Worm (Caenorhabditis elegans) whole organism, L3 larva: ENCODE measurements around the gene T06E8.8.

ENCODE experiments used
- ZK546.5 ChIP-seq: sonication (generic microtip); optimal IDR thresholded peaks from 2 replicates; lab custom pipeline; 2017; ENCODE audit warnings: missing biosample characterization, missing genetic modification characterization
- aly-2 ChIP-seq: fragments of 150-350 bp; optimal IDR thresholded peaks from 2 replicates; lab custom pipeline; 2014; ENCODE audit warnings: missing biosample characterization, missing genetic modification characterization
- ama-1 ChIP-seq: fragments of 150-350 bp; optimal IDR thresholded peaks from 2 replicates; lab custom pipeline; 2018
- ceh-16 ChIP-seq: sonication (generic microtip); optimal IDR thresholded peaks from 2 replicates; lab custom pipeline; 2017; ENCODE audit warnings: missing biosample characterization, missing genetic modification characterization
- ceh-82 ChIP-seq: fragments of 150-350 bp; optimal IDR thresholded peaks from 2 replicates; lab custom pipeline; 2014; ENCODE audit warnings: missing biosample characterization, missing genetic modification characterization
- egl-27 ChIP-seq: sonication (generic microtip); optimal IDR thresholded peaks from 4 replicates; lab custom pipeline; 2017; ENCODE audit warnings: missing biosample characterization, missing genetic modification reagents, missing genetic modification characterization
- egl-5 ChIP-seq: fragments of 150-350 bp; optimal IDR thresholded peaks from 2 replicates; lab custom pipeline; 2017; ENCODE audit warnings: missing biosample characterization, missing genetic modification reagents, missing genetic modification characterization, inconsistent platforms
- elt-1 ChIP-seq: fragments of 150-350 bp; optimal IDR thresholded peaks from 2 replicates; lab custom pipeline; 2014; ENCODE audit warnings: missing biosample characterization, missing genetic modification characterization
- elt-2 ChIP-seq: sonication (generic microtip); optimal IDR thresholded peaks from 2 replicates; lab custom pipeline; 2016; ENCODE audit warnings: missing genetic modification reagents, mild to moderate bottlenecking, missing genetic modification characterization, missing compliant biosample characterization
- elt-3 ChIP-seq, 3 experiments: fragments of 150-350 bp in 1 of 3; sonication (generic microtip) in 2 of 3; optimal IDR thresholded peaks; 2 replicates in 2 of 3; 4 replicates in 1 of 3; lab custom pipeline; 2014 to 2017; ENCODE audit warnings: missing biosample characterization in 3 of 3, missing genetic modification characterization in 3 of 3
- eor-1 ChIP-seq, 2 experiments: fragments of 150-350 bp; optimal IDR thresholded peaks; 2 replicates each; lab custom pipeline; 2014 to 2018; ENCODE audit warnings: missing biosample characterization in 2 of 2, missing genetic modification characterization in 2 of 2
- fkh-10 ChIP-seq: sonication (generic microtip); optimal IDR thresholded peaks from 2 replicates; lab custom pipeline; 2017; ENCODE audit warnings: missing biosample characterization, missing genetic modification reagents, missing genetic modification characterization
- fkh-2 ChIP-seq: fragments of 150-350 bp; optimal IDR thresholded peaks from 2 replicates; lab custom pipeline; 2014; ENCODE audit warnings: missing biosample characterization, missing genetic modification reagents, missing genetic modification characterization
- fos-1 ChIP-seq: fragments of 150-350 bp; optimal IDR thresholded peaks from 2 replicates; lab custom pipeline; 2014; ENCODE audit warnings: missing biosample characterization, missing genetic modification characterization
- hmg-11 ChIP-seq: sonication (generic microtip); optimal IDR thresholded peaks from 2 replicates; lab custom pipeline; 2016; ENCODE audit warnings: missing genetic modification characterization, missing compliant biosample characterization
- lin-15B ChIP-seq: fragments of 150-350 bp; optimal IDR thresholded peaks from 2 replicates; lab custom pipeline; 2014; ENCODE audit warnings: missing biosample characterization, missing genetic modification characterization
- lin-39 ChIP-seq: fragments of 150-350 bp; optimal IDR thresholded peaks from 2 replicates; lab custom pipeline; 2018; ENCODE audit warnings: missing biosample characterization, missing genetic modification reagents, missing genetic modification characterization
- mdl-1 ChIP-seq: fragments of 150-350 bp; optimal IDR thresholded peaks from 2 replicates; lab custom pipeline; 2014; ENCODE audit warnings: missing biosample characterization, missing genetic modification characterization
- nfya-1 ChIP-seq: sonication (generic microtip); optimal IDR thresholded peaks from 2 replicates; lab custom pipeline; 2017; ENCODE audit warnings: missing genetic modification characterization, mild to moderate bottlenecking, missing compliant biosample characterization, antibody characterized with exemption, moderate library complexity; ENCODE audit not compliant: insufficient read depth
- nhr-11 ChIP-seq: fragments of 150-350 bp; optimal IDR thresholded peaks from 2 replicates; lab custom pipeline; 2014; ENCODE audit warnings: missing biosample characterization, missing genetic modification characterization
- nhr-23 ChIP-seq: fragments of 150-350 bp; optimal IDR thresholded peaks from 2 replicates; lab custom pipeline; 2014; ENCODE audit warnings: missing biosample characterization, missing genetic modification reagents, missing genetic modification characterization
- nhr-25 ChIP-seq: sonication (generic microtip); optimal IDR thresholded peaks from 2 replicates; lab custom pipeline; 2017; ENCODE audit warnings: missing biosample characterization, missing genetic modification characterization
- nhr-28 ChIP-seq: fragments of 150-350 bp; optimal IDR thresholded peaks from 2 replicates; lab custom pipeline; 2014; ENCODE audit warnings: missing biosample characterization, missing genetic modification characterization
- nhr-43 ChIP-seq: sonication (generic microtip); optimal IDR thresholded peaks from 2 replicates; lab custom pipeline; 2016; ENCODE audit warnings: mild to moderate bottlenecking, missing genetic modification characterization, missing compliant biosample characterization; ENCODE audit not compliant: poor library complexity, severe bottlenecking
- nhr-67 ChIP-seq: fragments of 150-350 bp; optimal IDR thresholded peaks from 2 replicates; lab custom pipeline; 2014; ENCODE audit warnings: missing biosample characterization, missing genetic modification characterization
- pha-4 ChIP-seq: fragments of 150-350 bp; optimal IDR thresholded peaks from 2 replicates; lab custom pipeline; 2014; ENCODE audit warnings: missing biosample characterization, missing genetic modification reagents, missing genetic modification characterization
- pqm-1 ChIP-seq: fragments of 150-350 bp; optimal IDR thresholded peaks from 2 replicates; lab custom pipeline; 2017; ENCODE audit warnings: missing biosample characterization, missing genetic modification characterization, inconsistent platforms
- sea-2 ChIP-seq: fragments of 150-350 bp; sonication (generic microtip); optimal IDR thresholded peaks from 4 replicates; lab custom pipeline; 2014; ENCODE audit warnings: missing biosample characterization, missing genetic modification reagents, missing genetic modification characterization
- skn-1 ChIP-seq: fragments of 150-350 bp; optimal IDR thresholded peaks from 2 replicates; lab custom pipeline; 2014; ENCODE audit warnings: missing biosample characterization, missing genetic modification characterization
- snpc-4 ChIP-seq: fragments of 150-350 bp; optimal IDR thresholded peaks from 2 replicates; lab custom pipeline; 2014; ENCODE audit warnings: missing biosample characterization, missing genetic modification characterization
- tbx-2 ChIP-seq: sonication (generic microtip); optimal IDR thresholded peaks from 2 replicates; lab custom pipeline; 2016; ENCODE audit warnings: mild to moderate bottlenecking, missing genetic modification characterization, missing compliant biosample characterization
- unc-62 ChIP-seq: fragments of 150-350 bp; sonication (generic microtip); optimal IDR thresholded peaks from 4 replicates; lab custom pipeline; 2014; ENCODE audit warnings: missing biosample characterization, missing genetic modification reagents, missing genetic modification characterization
- zag-1 ChIP-seq: fragments of 150-350 bp; optimal IDR thresholded peaks from 2 replicates; lab custom pipeline; 2014; ENCODE audit warnings: missing biosample characterization, missing genetic modification characterization
- ztf-11 ChIP-seq: fragments of 150-350 bp; optimal IDR thresholded peaks from 2 replicates; lab custom pipeline; 2014; ENCODE audit warnings: missing biosample characterization, missing genetic modification characterization
- ztf-4 ChIP-seq: fragments of 150-350 bp; optimal IDR thresholded peaks from 2 replicates; lab custom pipeline; 2014; ENCODE audit warnings: missing biosample characterization, missing genetic modification characterization

Gene T06E8.8

ce11 chrV:10031384-10032171, 12.0 kb upstream of the T06E8.8 start:
- TF ChIP-seq sea-2 (GFP tag; lab: Kevin White, UChicago), result no peak
- TF ChIP-seq elt-2, result peak; percentile 70
- TF ChIP-seq lin-39 (tag; lab: Kevin White, UChicago), result no peak
- TF ChIP-seq nhr-67, result no peak
- TF ChIP-seq egl-5, result no peak
- TF ChIP-seq ama-1 (lab: Kevin White, UChicago), result no peak
- peak; percentile 54 for TF ChIP-seq pqm-1
- TF ChIP-seq tbx-2 (tag; lab: Kevin White, UChicago), result no peak
- no peak for TF ChIP-seq ceh-82 (tag; lab: Kevin White, UChicago)
- no peak for TF ChIP-seq ztf-4
- no peak for TF ChIP-seq egl-27 (tag; lab: Kevin White, UChicago)
- TF ChIP-seq ztf-11 (tag; lab: Kevin White, UChicago), result no peak
- no peak for TF ChIP-seq nhr-25 (tag; lab: Kevin White, UChicago)
- TF ChIP-seq pha-4 (tag; lab: Kevin White, UChicago), result peak; percentile 46
- no peak for TF ChIP-seq aly-2 (tag; lab: Kevin White, UChicago)
- no peak for TF ChIP-seq fkh-10 (GFP tag; lab: Kevin White, UChicago)
- peak; percentile 47 for TF ChIP-seq nfya-1 (tag; lab: Kevin White, UChicago)
- no peak for TF ChIP-seq fos-1 (tag; lab: Kevin White, UChicago)
- TF ChIP-seq eor-1 (tag; optimal IDR thresholded peaks at IDR 0.05; lab: Kevin White, UChicago), result no peak
- TF ChIP-seq nhr-43 (tag; lab: Kevin White, UChicago), result no peak
- peak in 1 of 3 experiments; percentile 31 for TF ChIP-seq elt-3 (tag; optimal IDR thresholded peaks at IDR 0.05; lab: Kevin White, UChicago)
- TF ChIP-seq skn-1 (tag; lab: Kevin White, UChicago), result peak; percentile 23
- TF ChIP-seq nhr-11 (tag; lab: Kevin White, UChicago), result no peak
- peak; percentile 19 for TF ChIP-seq nhr-23 (tag; lab: Kevin White, UChicago)
- no peak for TF ChIP-seq hmg-11 (tag; lab: Kevin White, UChicago)
- no peak for TF ChIP-seq lin-15B (tag; lab: Kevin White, UChicago)

ce11 chrV:10035586-10035985, 8.0 kb upstream of the T06E8.8 start:
- no peak for TF ChIP-seq nhr-28 (tag; lab: Kevin White, UChicago)
- no peak for TF ChIP-seq mdl-1 (tag; lab: Kevin White, UChicago)
- no peak for TF ChIP-seq ZK546.5 (tag; lab: Kevin White, UChicago)
- TF ChIP-seq nhr-23 (tag; lab: Kevin White, UChicago), result peak; percentile 2

ce11 chrV:10036275-10036674, 7.3 kb upstream of the T06E8.8 start, which contains the start of gene T06E8.2:
T06E8.2 (minus strand) TSS chrV:10036413.
- TF ChIP-seq pha-4 (tag; lab: Kevin White, UChicago) (peak; percentile 91), tbx-2 (tag; lab: Kevin White, UChicago) (no peak), fkh-2 (tag; lab: Kevin White, UChicago) (no peak), snpc-4 (tag; lab: Kevin White, UChicago) (peak; percentile 56), nfya-1 (tag; lab: Kevin White, UChicago) (peak; percentile 27), lin-15B (tag; lab: Kevin White, UChicago) (peak; percentile 6), hmg-11 (tag; lab: Kevin White, UChicago) (peak; percentile 24), nhr-43 (tag; lab: Kevin White, UChicago) (peak; percentile 27)

- TF ChIP-seq hmg-11 (tag; lab: Kevin White, UChicago) (no peak), nhr-25 (tag; lab: Kevin White, UChicago) (no peak), zag-1 (tag; lab: Kevin White, UChicago) (no peak), sea-2 (GFP tag; lab: Kevin White, UChicago) (no peak), ceh-82 (tag; lab: Kevin White, UChicago) (no peak), ZK546.5 (tag; lab: Kevin White, UChicago) (no peak), nhr-43 (tag; lab: Kevin White, UChicago) (no peak), ztf-11 (tag; lab: Kevin White, UChicago) (no peak), pqm-1 (no peak), unc-62 (no peak), skn-1 (tag; lab: Kevin White, UChicago) (no peak), elt-2 (no peak), aly-2 (tag; lab: Kevin White, UChicago) (no peak), eor-1 (tag; optimal IDR thresholded peaks at IDR 0.05; lab: Kevin White, UChicago) (no peak), pha-4 (tag; lab: Kevin White, UChicago) (no peak), ceh-16 (tag; lab: Kevin White, UChicago) (no peak), elt-1 (tag; lab: Kevin White, UChicago) (no peak)
These were observed 6.5 kb upstream of the T06E8.8 start, which contains the start of gene F57A8.1 for ce11 chrV:10037040-10037439. F57A8.1 (plus strand) TSS chrV:10037340.
